Worm (Caenorhabditis elegans) whole organism, L4/young adult: ENCODE measurements around the gene ssp-33.
"Not testable (repeated sequence)": the region's sequence is repeated elsewhere in the genome, so short reads cannot be mapped to it uniquely, and the experiment has no call there.

ENCODE experiments used
- W03F9.2 ChIP-seq: fragments of 150-350 bp; optimal IDR thresholded peaks from 2 replicates; lab custom pipeline; 2014; ENCODE audit warnings: missing biosample characterization, missing genetic modification characterization
- dao-5 ChIP-seq: sonication (generic microtip); optimal IDR thresholded peaks from 2 replicates; lab custom pipeline; 2016; ENCODE audit warnings: missing genotype, missing genetic modification characterization, moderate library complexity, missing compliant biosample characterization
- him-1 ChIP-seq: sonication (generic microtip); optimal IDR thresholded peaks from 2 replicates; lab custom pipeline; 2016; ENCODE audit warnings: missing genotype, missing genetic modification reagents, missing genetic modification characterization, missing compliant biosample characterization

The ssp-33 gene

DNA sequence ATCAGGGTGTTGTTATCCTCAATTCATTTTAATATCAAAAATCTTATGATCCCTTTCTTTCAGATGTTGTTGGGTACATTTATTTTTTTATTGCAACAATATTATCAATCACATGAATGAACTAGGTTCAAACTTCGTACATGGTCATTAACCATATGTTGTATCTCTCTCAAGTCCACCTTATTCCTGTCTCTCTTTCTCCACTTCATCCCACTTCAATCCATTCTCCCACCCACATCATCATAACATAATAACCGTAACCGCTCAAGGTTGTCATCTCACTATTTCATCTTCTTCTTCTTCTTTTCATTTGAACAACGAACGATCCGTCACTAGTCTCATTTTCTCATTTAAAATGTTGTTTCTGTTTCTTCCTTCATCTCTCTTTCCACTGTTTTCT is 14.2 kb downstream of the ssp-33 start:
- no peak for TF ChIP-seq him-1 (tag; lab: Kevin White, UChicago)
- TF ChIP-seq W03F9.2 (tag; lab: Kevin White, UChicago): no peak
- TF ChIP-seq dao-5 (tag; lab: Kevin White, UChicago): no peak

ce11 chrV:14726596-14726995 is 15.4 kb downstream of the ssp-33 start, which contains the start of gene Y50E8A.1:
TSS of gene Y50E8A.1 (plus strand) at chrV:14726896.
- TF ChIP-seq W03F9.2 (tag; lab: Kevin White, UChicago): no peak
- no peak for TF ChIP-seq him-1 (tag; lab: Kevin White, UChicago)
- no peak for TF ChIP-seq dao-5 (tag; lab: Kevin White, UChicago)

- TF ChIP-seq dao-5 (tag; lab: Kevin White, UChicago) (no peak), him-1 (tag; lab: Kevin White, UChicago) (no peak), W03F9.2 (tag; lab: Kevin White, UChicago) (no peak)
Measured at ce11 chrV:14728754-14729153, 17.6 kb downstream of the ssp-33 start, which contains the start of gene Y50E8A.2. TSS of gene Y50E8A.2 (minus strand) at chrV:14728854.

ce11 chrV:14729343-14729742 is 18.2 kb downstream of the ssp-33 start, which contains the start of gene oig-3:
TSS of gene oig-3 (plus strand) at chrV:14729643.
- no peak for TF ChIP-seq W03F9.2 (tag; lab: Kevin White, UChicago)
- TF ChIP-seq dao-5 (tag; lab: Kevin White, UChicago): no peak
- no peak for TF ChIP-seq him-1 (tag; lab: Kevin White, UChicago)

ce11 chrV:14734187-14734765 is 23.1 kb downstream of the ssp-33 start, which contains the start of gene unc-61:
TSS of gene unc-61 (minus strand) at chrV:14734237.
- TF ChIP-seq him-1 (tag; lab: Kevin White, UChicago) (no peak), W03F9.2 (tag; lab: Kevin White, UChicago) (no peak), dao-5 (tag; lab: Kevin White, UChicago) (no peak)

- no peak for TF ChIP-seq him-1 (tag; lab: Kevin White, UChicago)
- no peak for TF ChIP-seq dao-5 (tag; lab: Kevin White, UChicago)
- no peak for TF ChIP-seq W03F9.2 (tag; lab: Kevin White, UChicago)
Measured at ce11 chrV:14736851-14737250, 25.7 kb downstream of the ssp-33 start, which contains the start of gene Y50E8A.5. TSS of gene Y50E8A.5 (minus strand) at chrV:14736951.

- TF ChIP-seq W03F9.2 (tag; lab: Kevin White, UChicago): no peak
- TF ChIP-seq dao-5 (tag; lab: Kevin White, UChicago): no peak
- no peak for TF ChIP-seq him-1 (tag; lab: Kevin White, UChicago)
Measured at ce11 chrV:14741233-14741632, 30.1 kb downstream of the ssp-33 start, which contains the start of gene Y50E8A.6. TSS of gene Y50E8A.6 (minus strand) at chrV:14741333.

DNA sequence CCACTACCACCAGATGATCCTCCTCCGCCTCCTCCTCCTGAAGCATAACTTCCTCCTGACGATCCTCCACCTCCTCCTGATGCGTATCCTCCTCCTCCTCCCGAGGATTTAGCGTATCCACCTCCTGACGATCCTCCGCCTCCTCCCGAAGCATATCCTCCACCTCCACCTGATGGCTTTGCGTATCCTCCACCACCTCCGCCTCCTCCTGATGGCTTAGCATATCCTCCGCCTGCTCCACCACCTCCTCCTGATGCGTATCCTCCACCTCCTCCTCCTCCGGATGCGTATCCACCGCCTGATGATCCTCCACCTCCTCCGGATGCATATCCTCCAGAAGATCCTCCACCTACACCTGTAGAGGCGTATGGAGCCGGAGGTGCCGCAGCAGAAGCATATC is 33.6 kb downstream of the ssp-33 start:
- TF ChIP-seq dao-5 (tag; lab: Kevin White, UChicago): no peak
- TF ChIP-seq him-1 (tag; lab: Kevin White, UChicago): no peak
- no peak for TF ChIP-seq W03F9.2 (tag; lab: Kevin White, UChicago)

- no peak for TF ChIP-seq W03F9.2 (tag; lab: Kevin White, UChicago)
- no peak for TF ChIP-seq him-1 (tag; lab: Kevin White, UChicago)
- TF ChIP-seq dao-5 (tag; lab: Kevin White, UChicago): no peak
Measured at ce11 chrV:14746975-14747374, 35.8 kb downstream of the ssp-33 start.

DNA sequence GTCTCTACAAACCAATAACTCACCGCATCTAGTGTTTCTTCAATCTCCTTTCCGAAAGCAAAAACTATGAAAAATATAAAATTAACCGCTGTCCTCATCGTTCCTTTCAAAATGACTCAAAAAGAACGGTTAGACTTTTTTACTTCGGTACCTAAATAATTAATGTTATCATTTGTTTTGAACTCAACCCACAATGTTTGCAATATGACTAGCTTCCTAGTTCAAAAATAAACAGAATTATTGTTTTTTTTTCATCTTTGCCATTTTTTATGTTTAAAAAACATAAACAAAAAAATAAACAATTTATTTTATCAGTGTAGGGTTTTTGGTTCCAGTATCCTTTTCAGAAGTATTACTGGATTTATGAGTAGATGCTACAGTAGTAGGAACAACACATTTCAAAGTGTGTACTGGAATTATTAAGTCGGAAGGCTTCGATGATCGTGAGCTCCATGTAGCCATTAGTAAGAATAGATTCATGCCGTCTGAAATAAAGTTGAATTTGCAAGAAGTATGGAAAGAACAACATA is 37.5 kb downstream of the ssp-33 start, which contains the start of the genes lipl-8 and Y50E8A.22:
Gene lipl-8, minus strand, starts transcription at position 101 of the 530 bp plus-strand sequence.
Gene Y50E8A.22, minus strand, starts transcription at position 480 of the 530 bp plus-strand sequence.
- TF ChIP-seq him-1 (tag; lab: Kevin White, UChicago) (no peak), dao-5 (tag; lab: Kevin White, UChicago) (no peak), W03F9.2 (tag; lab: Kevin White, UChicago) (no peak)

DNA sequence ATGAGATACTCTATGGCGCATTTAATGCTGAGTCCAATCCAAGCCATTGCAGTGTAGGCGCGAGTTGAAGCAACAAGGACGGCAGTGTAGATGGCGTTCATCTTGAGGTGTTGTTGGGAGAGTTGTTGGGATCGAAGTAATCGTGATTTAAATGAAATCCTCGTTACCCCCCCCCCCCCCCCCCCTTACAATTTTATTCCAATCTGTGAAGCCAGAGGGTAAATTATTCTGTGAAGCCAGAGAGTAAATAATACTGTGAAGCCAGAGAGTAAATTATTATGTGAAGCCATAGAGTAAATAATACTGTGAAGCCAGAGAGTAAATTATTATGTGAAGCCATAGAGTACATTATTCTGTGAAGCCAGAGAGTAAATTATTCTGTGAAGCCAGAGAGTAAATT is 39.2 kb downstream of the ssp-33 start, which contains the start of gene nspa-10:
Gene nspa-10, minus strand, starts transcription at position 101 of the 400 bp plus-strand sequence.
- TF ChIP-seq W03F9.2, him-1, dao-5 (tag; lab: Kevin White, UChicago): not testable (repeated sequence)
